Fruit fly (Drosophila melanogaster): ENCODE measurements around the gene CG31495.

The CG31495 gene

DNA sequence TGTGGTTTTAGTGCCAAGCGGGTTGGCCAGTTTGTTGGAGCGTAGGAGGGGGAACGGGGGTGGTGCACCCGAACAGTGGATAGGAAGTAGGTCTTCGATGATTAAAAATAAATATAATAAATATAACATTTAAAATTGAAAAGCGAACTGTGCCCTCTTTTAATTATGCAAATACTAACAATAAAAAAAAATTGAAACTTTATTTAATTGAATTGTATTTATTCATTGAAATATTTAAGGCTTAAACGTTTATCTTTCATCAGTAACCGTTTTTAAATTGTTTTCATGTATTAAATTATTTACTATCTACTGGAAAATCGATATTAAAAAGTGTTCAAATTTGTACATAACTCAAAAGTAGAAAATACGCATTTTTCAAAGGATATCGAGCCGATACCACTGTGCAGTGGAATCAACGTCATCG, 35.7 kb upstream of the CG31495 start:
- TF ChIP-seq CG6808 (GFP tag; optimal IDR thresholded peaks at IDR 0.05) (peak; percentile 45), CG31627 (GFP tag; optimal IDR thresholded peaks at IDR 0.05) (no peak), svp (GFP tag) (peak; percentile 73), Ets96B (tag; optimal IDR thresholded peaks at IDR 0.05) (peak; percentile 62), Eip78C (GFP tag) (peak; percentile 53), CG9139 (GFP tag; optimal IDR thresholded peaks at IDR 0.05) (peak; percentile 16), CG10631 (GFP tag; optimal IDR thresholded peaks at IDR 0.05) (peak; percentile 56), spab (GFP tag; optimal IDR thresholded peaks at IDR 0.05) (peak; percentile 30), topi (GFP tag; optimal IDR thresholded peaks at IDR 0.05) (peak; percentile 19), acj6 (GFP tag; optimal IDR thresholded peaks at IDR 0.05) (peak; percentile 28), CG32006 (GFP tag; optimal IDR thresholded peaks at IDR 0.05) (peak; percentile 67), CG16779 (tag; optimal IDR thresholded peaks at IDR 0.05) (peak; percentile 12), esn (GFP tag; optimal IDR thresholded peaks at IDR 0.05) (peak; percentile 49), achi (GFP tag; optimal IDR thresholded peaks at IDR 0.05) (peak; percentile 46), salr (GFP tag; optimal IDR thresholded peaks at IDR 0.05) (peak in 1 of 2 experiments; percentile 61), CG6276 (GFP tag; optimal IDR thresholded peaks at IDR 0.05) (peak; percentile 35), CG4318 (GFP tag; optimal IDR thresholded peaks at IDR 0.05) (peak; percentile 31), ss (GFP tag; optimal IDR thresholded peaks at IDR 0.05) (peak in 1 of 2 experiments; percentile 26), CG10669 (GFP tag; optimal IDR thresholded peaks at IDR 0.05) (peak; percentile 0), dsx (GFP tag; optimal IDR thresholded peaks at IDR 0.05; ENCODE audit: poor library complexity, severe bottlenecking) (peak; percentile 5), CG8119 (GFP tag; IDR thresholded peaks at IDR 0.05) (peak; percentile 56), Hr4 (GFP tag; optimal IDR thresholded peaks at IDR 0.05) (peak; percentile 26), Met (GFP tag; optimal IDR thresholded peaks at IDR 0.05) (peak; percentile 30), CG6854 (GFP tag; optimal IDR thresholded peaks at IDR 0.05) (no peak), lz (GFP tag; optimal IDR thresholded peaks at IDR 0.05) (no peak), OdsH (GFP tag; optimal IDR thresholded peaks at IDR 0.05) (peak; percentile 35), eg (GFP tag; IDR thresholded peaks at IDR 0.05) (no peak; the same call in 2 of the 3 replicates), CG3032 (tag; optimal IDR thresholded peaks at IDR 0.05) (peak; percentile 73), Sox102F (GFP tag; optimal IDR thresholded peaks at IDR 0.05) (no peak), CG15336 (GFP tag; IDR thresholded peaks at IDR 0.05) (no peak), CG3919 (GFP tag; optimal IDR thresholded peaks at IDR 0.05) (peak; percentile 57), CG8632 (GFP tag; optimal IDR thresholded peaks at IDR 0.05) (peak; percentile 34), Sox15 (GFP tag; optimal IDR thresholded peaks at IDR 0.05) (no peak), Lpt (GFP tag; optimal IDR thresholded peaks at IDR 0.05) (no peak), CG6163 (GFP tag; IDR thresholded peaks at IDR 0.05) (0 out of 3 replicates have a peak, but pooled peaks have one; percentile 30), Blimp-1 (GFP tag; optimal IDR thresholded peaks at IDR 0.05) (peak; percentile 8), Sox14 (GFP tag; optimal IDR thresholded peaks at IDR 0.05) (no peak), CG34406 (GFP tag; optimal IDR thresholded peaks at IDR 0.05) (peak; percentile 35), CG11762 (GFP tag; optimal IDR thresholded peaks at IDR 0.05; ENCODE audit: insufficient read depth) (peak; percentile 18), Eip93F (GFP tag; optimal IDR thresholded peaks at IDR 0.05) (no peak), cyc (GFP tag; optimal IDR thresholded peaks at IDR 0.05) (no peak), Smox (GFP tag; optimal IDR thresholded peaks at IDR 0.05) (peak; percentile 26), Ets21C (GFP tag; optimal IDR thresholded peaks at IDR 0.05) (no peak)
